Worm (Caenorhabditis elegans): ENCODE data around the gene brc-1.
A peak's percentile ranks its signal among the peaks of the same experiment; 100 is the strongest.

Gene brc-1

DNA sequence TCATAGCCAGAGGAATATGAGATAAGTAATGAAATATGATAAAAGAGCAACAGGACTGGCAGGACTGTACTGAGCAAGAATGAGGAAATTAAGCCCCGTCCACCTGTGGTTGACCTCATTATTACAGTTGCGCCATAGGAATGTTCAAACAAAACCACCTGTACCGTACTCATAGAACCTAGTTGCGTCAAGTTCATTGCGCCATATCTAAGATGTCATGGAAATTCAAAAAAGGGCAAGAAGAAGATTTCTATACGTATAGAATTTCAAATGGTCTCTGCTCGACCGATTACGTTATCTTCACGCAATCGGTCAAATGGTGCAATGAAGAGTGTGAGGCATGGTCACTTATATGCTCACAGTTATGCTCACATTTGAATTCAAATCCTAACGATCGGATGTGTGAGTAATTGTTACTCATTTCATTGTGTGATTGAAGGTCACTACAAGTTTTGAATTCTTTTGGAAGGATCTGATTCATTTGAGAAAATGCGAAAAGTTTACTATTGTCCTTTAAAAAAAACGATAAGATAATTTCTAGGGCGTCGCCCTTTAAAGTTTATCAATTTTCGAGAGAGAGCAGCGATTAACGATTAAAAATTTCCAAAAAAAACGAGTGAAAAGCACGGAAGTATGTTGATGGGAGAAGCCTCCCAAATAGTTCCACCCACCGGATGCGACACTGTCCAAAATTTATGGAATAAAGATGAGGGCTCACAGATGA lies 9.2 kb upstream of the brc-1 start (continued):
- no peak for TF ChIP-seq snpc-1.3 (tag; optimal IDR thresholded peaks at IDR 0.05; ENCODE audit: insufficient read depth)
- TF ChIP-seq B0336.3 (GFP tag; IDR thresholded peaks at IDR 0.05), result no peak
- peak; percentile 29 for TF ChIP-seq zim-3 (tag; optimal IDR thresholded peaks at IDR 0.05)
- TF ChIP-seq dox-1 (GFP tag; IDR thresholded peaks at IDR 0.05), result peak; percentile 16; the same call in 1 of the 2 replicates
- TF ChIP-seq ztf-25 (GFP tag; IDR thresholded peaks at IDR 0.05), result no peak
- TF ChIP-seq madf-8 (GFP tag; conservative IDR thresholded peaks at IDR 0.05), result no peak
- 0 out of 2 replicates have a peak, but pooled peaks have one; percentile 30 for TF ChIP-seq Y95B8A.8 (GFP tag; IDR thresholded peaks at IDR 0.05)
- no peak for TF ChIP-seq mes-4 (tag; optimal IDR thresholded peaks at IDR 0.05)
- no peak for TF ChIP-seq tbx-9 (tag; optimal IDR thresholded peaks at IDR 0.05; ENCODE audit: borderline replicate concordance)
- no peak for TF ChIP-seq F22D6.2 (tag; optimal IDR thresholded peaks at IDR 0.05)
- TF ChIP-seq attf-6 (GFP tag; IDR thresholded peaks at IDR 0.05), result no peak
- TF ChIP-seq ekl-4 (GFP tag; IDR thresholded peaks at IDR 0.05), result no peak
- no peak for TF ChIP-seq ztf-22 (GFP tag; optimal IDR thresholded peaks at IDR 0.05)

- TF ChIP-seq cebp-1 (GFP tag; IDR thresholded peaks at IDR 0.05) (no peak), cebp-1 (tag; optimal IDR thresholded peaks at IDR 0.05) (peak; percentile 87), nfya-1 (tag; optimal IDR thresholded peaks at IDR 0.05; ENCODE audit: borderline replicate concordance, insufficient read depth) (no peak), nfyb-1 (GFP tag; IDR thresholded peaks at IDR 0.05) (peak; percentile 78), ztf-26 (tag; optimal IDR thresholded peaks at IDR 0.05) (peak; percentile 62), atf-7 (tag; optimal IDR thresholded peaks at IDR 0.05) (peak; percentile 82), ztf-3 (GFP tag; optimal IDR thresholded peaks at IDR 0.05) (no peak), aptf-3 (GFP tag; IDR thresholded peaks at IDR 0.05) (peak; percentile 83; the same call in 1 of the 2 replicates), ztf-25 (GFP tag; IDR thresholded peaks at IDR 0.05) (no peak), K11D2.4 (GFP tag; IDR thresholded peaks at IDR 0.05) (no peak), lin-35 (GFP tag; optimal IDR thresholded peaks at IDR 0.05) (peak in 1 of 3 experiments; percentile 57), mel-28 (tag; optimal IDR thresholded peaks at IDR 0.05; ENCODE audit: borderline replicate concordance) (peak; percentile 76), dox-1 (GFP tag; IDR thresholded peaks at IDR 0.05) (peak; percentile 90), snpc-3.4 (tag; optimal IDR thresholded peaks at IDR 0.05) (peak; percentile 90), F52B5.7 (tag; optimal IDR thresholded peaks at IDR 0.05) (peak; percentile 84), pha-4 (tag; optimal IDR thresholded peaks at IDR 0.05) (no peak), let-607 (tag; optimal IDR thresholded peaks at IDR 0.05) (peak; percentile 15 to 44), lsy-27 (tag; optimal IDR thresholded peaks at IDR 0.05; ENCODE audit: borderline replicate concordance, insufficient read depth) (no peak), dpff-1 (tag; optimal IDR thresholded peaks at IDR 0.05) (peak; percentile 12), ccch-3 (GFP tag; optimal IDR thresholded peaks at IDR 0.05) (no peak), egrh-3 (GFP tag; IDR thresholded peaks at IDR 0.05) (no peak), chd-7 (tag; optimal IDR thresholded peaks at IDR 0.05) (peak; percentile 72), F55B11.4 (tag; optimal IDR thresholded peaks at IDR 0.05; ENCODE audit: borderline replicate concordance, insufficient read depth) (no peak), aptf-2 (GFP tag; conservative IDR thresholded peaks at IDR 0.05) (no peak), lin-40 (tag; optimal IDR thresholded peaks at IDR 0.05) (peak; percentile 4), nhr-27 (tag; optimal IDR thresholded peaks at IDR 0.05) (peak; percentile 91), Y67H2A.10 (GFP tag; conservative IDR thresholded peaks at IDR 0.05) (no peak), tbp1 (GFP tag; optimal IDR thresholded peaks at IDR 0.05) (peak; percentile 68), efl-1 (GFP tag; optimal IDR thresholded peaks at IDR 0.05) (peak; percentile 34), athp-1 (tag; optimal IDR thresholded peaks at IDR 0.05) (peak; percentile 94), nfya-2 (GFP tag; IDR thresholded peaks at IDR 0.05) (peak; percentile 87), lin-26 (GFP tag; IDR thresholded peaks at IDR 0.05) (peak; percentile 79), bed-2 (GFP tag; IDR thresholded peaks at IDR 0.05) (no peak), ZK185.1 (tag; optimal IDR thresholded peaks at IDR 0.05; ENCODE audit: poor library complexity, severe bottlenecking) (peak; percentile 51)
These were observed 6.6 kb upstream of the brc-1 start for ce11 chrIII:3869292-3869781.
